Fruit fly (Drosophila melanogaster): Measurements from ENCODE around the gene CG42654.
A peak's percentile ranks its signal among the peaks of the same experiment; 100 is the strongest.

The CG42654 gene

DNA sequence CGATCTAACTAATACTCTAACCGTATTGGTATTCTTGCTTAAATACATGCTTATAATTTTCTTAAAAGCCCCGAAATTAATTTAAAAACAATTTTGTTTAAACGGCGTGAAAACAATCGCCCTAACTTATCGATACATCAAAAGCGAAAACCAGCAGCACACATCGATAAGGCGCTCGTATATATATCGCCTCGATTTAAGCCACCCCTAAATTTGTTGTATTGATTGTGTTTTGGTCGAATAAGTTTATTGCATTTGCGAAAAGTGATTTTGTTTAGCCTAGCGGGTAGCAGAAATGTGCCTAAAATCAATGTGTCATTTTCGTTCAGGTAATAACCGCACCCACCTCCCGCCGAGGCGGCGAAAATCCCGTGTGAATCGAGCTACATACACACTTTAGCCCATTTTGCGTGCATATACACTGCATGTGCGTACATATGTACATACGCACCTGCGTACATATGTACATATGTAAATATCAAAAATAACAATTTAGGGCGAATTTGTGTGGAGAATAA, 37.4 kb upstream of the CG42654 start, which contains the start of the genes CG7646 and Nca (continued):
- TF ChIP-seq CG18599 (GFP tag; optimal IDR thresholded peaks at IDR 0.05) (no peak), CG32767 (GFP tag; IDR thresholded peaks at IDR 0.05) (peak; percentile 78), Dip3 (GFP tag; optimal IDR thresholded peaks at IDR 0.05) (no peak), Sry-δ (GFP tag; optimal IDR thresholded peaks at IDR 0.05) (peak; percentile 92), zfh1 (GFP tag; IDR thresholded peaks at IDR 0.05) (no peak), CG1529 (GFP tag; optimal IDR thresholded peaks at IDR 0.05) (no peak), Atf-2 (GFP tag; optimal IDR thresholded peaks at IDR 0.05) (no peak), Trl (optimal IDR thresholded peaks at IDR 0.05) (no peak), Trl (GFP tag; optimal IDR thresholded peaks at IDR 0.05) (no peak), CG2129 (GFP tag; IDR thresholded peaks at IDR 0.05; ENCODE audit: partially characterized antibody) (peak; percentile 69), CG34422 (GFP tag; IDR thresholded peaks at IDR 0.05) (no peak; the same call in 2 of the 3 replicates), CG2712 (tag; optimal IDR thresholded peaks at IDR 0.05) (peak; percentile 17), br (optimal IDR thresholded peaks at IDR 0.05) (no peak), Lim3 (GFP tag; IDR thresholded peaks at IDR 0.05) (no peak), ase (GFP tag; IDR thresholded peaks at IDR 0.05) (no peak), fd102C (GFP tag; optimal IDR thresholded peaks at IDR 0.05) (no peak), CG3281 (GFP tag; optimal IDR thresholded peaks at IDR 0.05) (peak; percentile 28), Chrac-16 (GFP tag; optimal IDR thresholded peaks at IDR 0.05) (peak; percentile 7), CG10267 (tag; optimal IDR thresholded peaks at IDR 0.05) (peak; percentile 36), C15 (GFP tag; IDR thresholded peaks at IDR 0.05) (no peak), CG11504 (tag; optimal IDR thresholded peaks at IDR 0.05) (no peak), CG7745 (tag; optimal IDR thresholded peaks at IDR 0.05) (no peak), CG5953 (GFP tag; IDR thresholded peaks at IDR 0.05) (no peak), lab (GFP tag; optimal IDR thresholded peaks at IDR 0.05) (no peak), stc (GFP tag; IDR thresholded peaks at IDR 0.05) (no peak; the same call in 1 of the 2 replicates), CG16863 (GFP tag; optimal IDR thresholded peaks at IDR 0.05) (no peak), slou (GFP tag; optimal IDR thresholded peaks at IDR 0.05) (no peak), Ets65A (GFP tag) (peak; percentile 86), Myb (GFP tag; optimal IDR thresholded peaks at IDR 0.05) (peak; percentile 92), CG4282 (GFP tag; optimal IDR thresholded peaks at IDR 0.05) (no peak), tio (GFP tag; optimal IDR thresholded peaks at IDR 0.05) (no peak), CG12769 (tag; optimal IDR thresholded peaks at IDR 0.05) (no peak), gt (GFP tag; IDR thresholded peaks at IDR 0.05) (no peak), fu2 (GFP tag; optimal IDR thresholded peaks at IDR 0.05) (no peak), Nf-YC (tag; optimal IDR thresholded peaks at IDR 0.05) (no peak), Hr78 (GFP tag; optimal IDR thresholded peaks at IDR 0.05) (no peak), trem (tag; optimal IDR thresholded peaks at IDR 0.05) (peak; percentile 64), aop (GFP tag; IDR thresholded peaks at IDR 0.05) (no peak), ash1 (GFP tag; optimal IDR thresholded peaks at IDR 0.05) (no peak), CG30020 (tag; optimal IDR thresholded peaks at IDR 0.05) (peak; percentile 93), bowl (GFP tag; IDR thresholded peaks at IDR 0.05) (no peak), CG17328 (GFP tag; IDR thresholded peaks at IDR 0.05) (no peak), dpn (GFP tag; optimal IDR thresholded peaks at IDR 0.05) (no peak), wdn (GFP tag; IDR thresholded peaks at IDR 0.05) (no peak), CG16779 (GFP tag; IDR thresholded peaks at IDR 0.05) (no peak), CG17829 (tag; optimal IDR thresholded peaks at IDR 0.05) (peak; percentile 20), CG10147 (GFP tag; optimal IDR thresholded peaks at IDR 0.05) (no peak), Hr3 (GFP tag; optimal IDR thresholded peaks at IDR 0.05) (no peak), hb (GFP tag; IDR thresholded peaks at IDR 0.05; ENCODE audit: partially characterized antibody) (peak; percentile 90), CG7271 (tag; optimal IDR thresholded peaks at IDR 0.05) (no peak), CG8359 (GFP tag; optimal IDR thresholded peaks at IDR 0.05; ENCODE audit: borderline replicate concordance) (no peak), Opbp (GFP tag; IDR thresholded peaks at IDR 0.05; ENCODE audit: partially characterized antibody) (peak; percentile 94)

All from whole organism, embryonic.